Fruit fly (Drosophila melanogaster): ENCODE results near the gene CG31457.

CG31457 gene

dm6 chr3R:23148433-23148832, 20.7 kb upstream of the CG31457 start (continued):
- TF ChIP-seq net (GFP tag; optimal IDR thresholded peaks at IDR 0.05) (no peak), CG3919 (GFP tag; optimal IDR thresholded peaks at IDR 0.05) (peak; percentile 53)

- TF ChIP-seq ss (GFP tag; optimal IDR thresholded peaks at IDR 0.05) = peak in 1 of 2 experiments; percentile 61
- peak; percentile 40 for TF ChIP-seq CG31627 (GFP tag; optimal IDR thresholded peaks at IDR 0.05)
- TF ChIP-seq Smox (GFP tag; optimal IDR thresholded peaks at IDR 0.05) = peak; percentile 48
- peak; percentile 60; the same call in 1 of the 2 replicates for TF ChIP-seq CG15336 (GFP tag; IDR thresholded peaks at IDR 0.05)
- peak; percentile 52 for TF ChIP-seq CG34406 (GFP tag; optimal IDR thresholded peaks at IDR 0.05)
- TF ChIP-seq net (GFP tag; optimal IDR thresholded peaks at IDR 0.05) = peak; percentile 38
- TF ChIP-seq Lpt (GFP tag; optimal IDR thresholded peaks at IDR 0.05) = peak; percentile 24
- TF ChIP-seq fd59A (GFP tag; optimal IDR thresholded peaks at IDR 0.05) = peak; percentile 73
- peak; percentile 86 for TF ChIP-seq Eip78C (GFP tag)
- TF ChIP-seq Ets21C (GFP tag; optimal IDR thresholded peaks at IDR 0.05) = peak; percentile 1
- TF ChIP-seq Eip93F (GFP tag; optimal IDR thresholded peaks at IDR 0.05) = no peak
- peak; percentile 73 for TF ChIP-seq CG1621 (tag; optimal IDR thresholded peaks at IDR 0.05)
- TF ChIP-seq CG6792 (GFP tag; optimal IDR thresholded peaks at IDR 0.05) = peak; percentile 48
- TF ChIP-seq CG7368 (GFP tag; optimal IDR thresholded peaks at IDR 0.05) = peak; percentile 60
- TF ChIP-seq CG32006 (GFP tag; optimal IDR thresholded peaks at IDR 0.05) = peak; percentile 48
- TF ChIP-seq Sox14 (GFP tag; optimal IDR thresholded peaks at IDR 0.05) = peak; percentile 54
- peak; percentile 81 for TF ChIP-seq CG10669 (GFP tag; optimal IDR thresholded peaks at IDR 0.05)
- TF ChIP-seq spab (GFP tag; optimal IDR thresholded peaks at IDR 0.05) = peak; percentile 67
- TF ChIP-seq CG8319 (GFP tag; optimal IDR thresholded peaks at IDR 0.05) = peak; percentile 42
- TF ChIP-seq CG3032 (tag; optimal IDR thresholded peaks at IDR 0.05) = peak; percentile 85
- TF ChIP-seq Hr4 (GFP tag; optimal IDR thresholded peaks at IDR 0.05) = peak; percentile 2
- TF ChIP-seq Hr38 (GFP tag; optimal IDR thresholded peaks at IDR 0.05) = no peak
- TF ChIP-seq CG6854 (GFP tag; optimal IDR thresholded peaks at IDR 0.05) = no peak
- peak; percentile 76 for TF ChIP-seq CG3919 (GFP tag; optimal IDR thresholded peaks at IDR 0.05)
- TF ChIP-seq Blimp-1 (GFP tag; optimal IDR thresholded peaks at IDR 0.05) = peak; percentile 20
- TF ChIP-seq CG9139 (GFP tag; optimal IDR thresholded peaks at IDR 0.05) = peak; percentile 71
- peak; percentile 44; the same call in 1 of the 3 replicates for TF ChIP-seq eg (GFP tag; IDR thresholded peaks at IDR 0.05)
- TF ChIP-seq cyc (GFP tag; optimal IDR thresholded peaks at IDR 0.05) = peak; percentile 25
- TF ChIP-seq OdsH (GFP tag; optimal IDR thresholded peaks at IDR 0.05) = peak; percentile 63
- TF ChIP-seq CG4318 (GFP tag; optimal IDR thresholded peaks at IDR 0.05) = no peak
- peak; percentile 37 for TF ChIP-seq CG11902 (GFP tag; optimal IDR thresholded peaks at IDR 0.05)
- TF ChIP-seq Hr39 (GFP tag; optimal IDR thresholded peaks at IDR 0.05) = peak; percentile 47
- TF ChIP-seq Met (GFP tag; optimal IDR thresholded peaks at IDR 0.05) = peak; percentile 43
- peak; percentile 71 for TF ChIP-seq Ets96B (tag; optimal IDR thresholded peaks at IDR 0.05)
- peak; percentile 53 for TF ChIP-seq CG8632 (GFP tag; optimal IDR thresholded peaks at IDR 0.05)
- TF ChIP-seq Gug (GFP tag; IDR thresholded peaks at IDR 0.05) = peak; percentile 19; the same call in 1 of the 2 replicates
- peak; percentile 61 for TF ChIP-seq Sox102F (GFP tag; optimal IDR thresholded peaks at IDR 0.05)
- peak; percentile 66 for TF ChIP-seq acj6 (GFP tag; optimal IDR thresholded peaks at IDR 0.05)
- no peak for TF ChIP-seq CG11294 (GFP tag; IDR thresholded peaks at IDR 0.05)
- peak; percentile 12 for TF ChIP-seq CG16779 (tag; optimal IDR thresholded peaks at IDR 0.05)
- TF ChIP-seq svp (GFP tag) = peak; percentile 72
- TF ChIP-seq CG6808 (GFP tag; optimal IDR thresholded peaks at IDR 0.05) = peak; percentile 82
- TF ChIP-seq Sox15 (GFP tag; optimal IDR thresholded peaks at IDR 0.05) = peak; percentile 46
- peak; percentile 62 for TF ChIP-seq pdm3 (GFP tag; optimal IDR thresholded peaks at IDR 0.05)
- TF ChIP-seq CG10631 (GFP tag; optimal IDR thresholded peaks at IDR 0.05) = peak; percentile 66
- TF ChIP-seq dsx (GFP tag; optimal IDR thresholded peaks at IDR 0.05; ENCODE audit: poor library complexity, severe bottlenecking) = peak; percentile 66
- TF ChIP-seq lz (GFP tag; optimal IDR thresholded peaks at IDR 0.05) = peak; percentile 61
- TF ChIP-seq vri (GFP tag; optimal IDR thresholded peaks at IDR 0.05) = peak; percentile 33
- TF ChIP-seq achi (GFP tag; optimal IDR thresholded peaks at IDR 0.05) = peak; percentile 61
- peak; percentile 79 for TF ChIP-seq CG6163 (GFP tag; IDR thresholded peaks at IDR 0.05)
Observed at dm6 chr3R:23147625-23148024, 19.8 kb upstream of the CG31457 start.

All from whole organism, prepupa.